Fruit fly (Drosophila melanogaster): ENCODE data around the gene CG18294.

The CG18294 gene

dm6 chr3L:19516547-19516946 lies 41.2 kb upstream of the CG18294 start (continued):
- no peak for TF ChIP-seq CG9797 (GFP tag; optimal IDR thresholded peaks at IDR 0.05)
- TF ChIP-seq Oli (tag; optimal IDR thresholded peaks at IDR 0.05) = peak; percentile 49
- TF ChIP-seq Atf3 (GFP tag; optimal IDR thresholded peaks at IDR 0.05) = peak; percentile 79
- TF ChIP-seq Sox102F (GFP tag; optimal IDR thresholded peaks at IDR 0.05) = peak; percentile 72
- TF ChIP-seq CG6689 (GFP tag; IDR thresholded peaks at IDR 0.05) = peak; percentile 78
- TF ChIP-seq CG6254 (GFP tag; optimal IDR thresholded peaks at IDR 0.05) = no peak
- TF ChIP-seq Atf6 (GFP tag; IDR thresholded peaks at IDR 0.05) = peak; percentile 69
- peak; percentile 82 for TF ChIP-seq CG17829 (tag; optimal IDR thresholded peaks at IDR 0.05)
- peak; percentile 88 for TF ChIP-seq unpg (GFP tag; optimal IDR thresholded peaks at IDR 0.05)
- peak; percentile 97 for TF ChIP-seq sob (GFP tag; IDR thresholded peaks at IDR 0.05)
- peak; percentile 77 for TF ChIP-seq CG11695 (GFP tag; IDR thresholded peaks at IDR 0.05)
- TF ChIP-seq CG15696 (tag; optimal IDR thresholded peaks at IDR 0.05) = peak; percentile 75
- no peak for TF ChIP-seq Eip74EF (GFP tag; optimal IDR thresholded peaks at IDR 0.05)
- TF ChIP-seq H2.0 (GFP tag; IDR thresholded peaks at IDR 0.05) = peak; percentile 93
- TF ChIP-seq D19B (GFP tag; optimal IDR thresholded peaks at IDR 0.05) = peak; percentile 81
- TF ChIP-seq CG9876 (GFP tag; optimal IDR thresholded peaks at IDR 0.05) = peak; percentile 94
- peak; percentile 88 for TF ChIP-seq trh (GFP tag; optimal IDR thresholded peaks at IDR 0.05)
- TF ChIP-seq CG4854 (GFP tag; optimal IDR thresholded peaks at IDR 0.05) = peak; percentile 87
- TF ChIP-seq p53 (GFP tag; optimal IDR thresholded peaks at IDR 0.05) = peak; percentile 95
- peak; percentile 87 for TF ChIP-seq wdn (GFP tag; IDR thresholded peaks at IDR 0.05)
- peak; percentile 96 for TF ChIP-seq zfh1 (GFP tag; IDR thresholded peaks at IDR 0.05)
- peak; percentile 98 for TF ChIP-seq CG31365 (tag; optimal IDR thresholded peaks at IDR 0.05)
- TF ChIP-seq ssp (GFP tag; IDR thresholded peaks at IDR 0.05) = peak; percentile 89
- TF ChIP-seq CG4617 (GFP tag; optimal IDR thresholded peaks at IDR 0.05; ENCODE audit: borderline replicate concordance) = peak; percentile 33
- no peak for TF ChIP-seq Hr39 (optimal IDR thresholded peaks at IDR 0.05)
- peak; percentile 87 for TF ChIP-seq CG10543 (GFP tag; optimal IDR thresholded peaks at IDR 0.05)
- peak; percentile 70 for TF ChIP-seq lilli (GFP tag; optimal IDR thresholded peaks at IDR 0.05)
- TF ChIP-seq usp (GFP tag; optimal IDR thresholded peaks at IDR 0.05) = no peak
- peak; percentile 93 for TF ChIP-seq CG32772 (GFP tag; IDR thresholded peaks at IDR 0.05)
- peak; percentile 91 for TF ChIP-seq CG6175 (GFP tag; IDR thresholded peaks at IDR 0.05)
- TF ChIP-seq CG9215 (GFP tag; IDR thresholded peaks at IDR 0.05) = peak; percentile 80
- peak; percentile 88 for TF ChIP-seq E2f1 (GFP tag; IDR thresholded peaks at IDR 0.05)
- TF ChIP-seq H15 (GFP tag; IDR thresholded peaks at IDR 0.05) = peak; percentile 97
- no peak for TF ChIP-seq CG6683 (GFP tag; optimal IDR thresholded peaks at IDR 0.05)
- peak; percentile 96 for TF ChIP-seq ken (GFP tag; IDR thresholded peaks at IDR 0.05)
- TF ChIP-seq CG14710 (tag; optimal IDR thresholded peaks at IDR 0.05) = peak; percentile 83
- TF ChIP-seq CG18476 (GFP tag; optimal IDR thresholded peaks at IDR 0.05) = peak; percentile 73
- TF ChIP-seq CG18619 (GFP tag; optimal IDR thresholded peaks at IDR 0.05) = peak; percentile 87
- TF ChIP-seq gem (tag; optimal IDR thresholded peaks at IDR 0.05) = peak; percentile 81
- peak; percentile 73 for TF ChIP-seq CG12942 (GFP tag; optimal IDR thresholded peaks at IDR 0.05)
- TF ChIP-seq mld (GFP tag; IDR thresholded peaks at IDR 0.05; ENCODE audit: partially characterized antibody) = no peak
- no peak for TF ChIP-seq chinmo (GFP tag; IDR thresholded peaks at IDR 0.05; ENCODE audit: partially characterized antibody)
- peak; percentile 94 for TF ChIP-seq CG4424 (GFP tag; optimal IDR thresholded peaks at IDR 0.05)
- no peak for TF ChIP-seq CG4360 (GFP tag; IDR thresholded peaks at IDR 0.05)
- peak; percentile 83 for TF ChIP-seq B-H2 (GFP tag; optimal IDR thresholded peaks at IDR 0.05)
- peak; percentile 97 for TF ChIP-seq Rx (GFP tag; IDR thresholded peaks at IDR 0.05)
- peak; percentile 76 for TF ChIP-seq CG6813 (GFP tag; optimal IDR thresholded peaks at IDR 0.05)
- peak; percentile 60; the same call in 1 of the 2 replicates for TF ChIP-seq aop (GFP tag; IDR thresholded peaks at IDR 0.05)
- peak; percentile 97 for TF ChIP-seq CG7987 (GFP tag; optimal IDR thresholded peaks at IDR 0.05)
- peak; percentile 82 for TF ChIP-seq Bgb (GFP tag; IDR thresholded peaks at IDR 0.05; ENCODE audit: partially characterized antibody)
- TF ChIP-seq so (GFP tag; IDR thresholded peaks at IDR 0.05) = 0 out of 3 replicates have a peak, but pooled peaks have one; percentile 65

Data from whole organism, embryonic.